Fruit fly (Drosophila melanogaster): ENCODE data around the gene ome.
A peak's percentile ranks its signal among the peaks of the same experiment; 100 is the strongest.

Gene ome

DNA sequence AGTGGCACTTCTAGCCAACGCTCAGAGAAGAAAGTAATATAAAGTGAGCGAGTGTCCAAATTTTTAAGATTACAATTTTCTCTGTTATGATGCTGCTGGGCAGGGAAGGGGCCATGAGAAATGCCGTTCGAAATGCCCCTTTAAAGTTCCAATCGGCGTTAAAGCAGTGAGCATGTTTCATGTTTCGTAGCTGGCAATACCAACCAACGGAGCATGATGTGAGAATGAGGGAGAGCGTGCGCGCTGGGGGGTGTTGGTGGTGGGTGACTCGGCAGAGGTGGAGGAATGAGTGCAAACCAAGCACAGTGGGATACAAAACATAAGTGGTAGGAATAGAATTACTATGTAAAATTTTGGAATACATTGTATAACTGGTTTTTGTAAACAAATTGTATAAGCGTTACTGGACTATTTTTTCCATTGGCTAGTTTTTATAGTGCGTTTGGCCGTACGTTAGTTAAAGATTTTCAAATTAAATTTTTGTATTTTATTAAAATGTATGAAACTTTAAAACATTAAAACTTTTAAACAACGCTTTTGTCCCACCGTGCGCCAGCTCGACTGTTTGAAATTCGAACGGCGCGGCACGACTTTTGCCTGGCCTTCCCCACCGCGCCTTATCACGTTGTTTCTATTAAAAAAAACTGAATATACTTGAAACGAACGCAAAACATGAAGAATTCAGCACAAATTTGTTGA is 86.6 kb downstream of the ome start (continued):
- TF ChIP-seq CG16863 (GFP tag; optimal IDR thresholded peaks at IDR 0.05) (peak; percentile 99), CG7963 (GFP tag; IDR thresholded peaks at IDR 0.05; ENCODE audit: partially characterized antibody) (0 out of 3 replicates have a peak, but pooled peaks have one; percentile 25), CG18764 (GFP tag; optimal IDR thresholded peaks at IDR 0.05) (peak; percentile 99), HmgZ (tag; optimal IDR thresholded peaks at IDR 0.05) (peak; percentile 100), CG17612 (GFP tag; IDR thresholded peaks at IDR 0.05) (peak; percentile 99), disco-r (GFP tag; optimal IDR thresholded peaks at IDR 0.05) (peak; percentile 99), Antp (GFP tag; optimal IDR thresholded peaks at IDR 0.05) (peak; percentile 98), CG11504 (tag; optimal IDR thresholded peaks at IDR 0.05) (peak; percentile 99), cwo (GFP tag; optimal IDR thresholded peaks at IDR 0.05) (peak; percentile 100), pb (GFP tag; optimal IDR thresholded peaks at IDR 0.05) (peak; percentile 98), cg (GFP tag; optimal IDR thresholded peaks at IDR 0.05) (peak; percentile 29), NK7.1 (GFP tag; optimal IDR thresholded peaks at IDR 0.05) (peak; percentile 99), onecut (GFP tag; IDR thresholded peaks at IDR 0.05) (peak; percentile 99), trh (GFP tag; optimal IDR thresholded peaks at IDR 0.05) (peak; percentile 99), CG18011 (GFP tag; optimal IDR thresholded peaks at IDR 0.05) (peak; percentile 94), Mes4 (GFP tag; optimal IDR thresholded peaks at IDR 0.05) (peak; percentile 97), lbe (GFP tag; optimal IDR thresholded peaks at IDR 0.05) (peak; percentile 98), CG11085 (GFP tag; IDR thresholded peaks at IDR 0.05) (peak; percentile 99), CG14965 (GFP tag; optimal IDR thresholded peaks at IDR 0.05; ENCODE audit: borderline replicate concordance) (peak; percentile 85), fru (optimal IDR thresholded peaks at IDR 0.05) (no peak), zen (tag; optimal IDR thresholded peaks at IDR 0.05) (peak; percentile 99), CG2129 (GFP tag; IDR thresholded peaks at IDR 0.05; ENCODE audit: partially characterized antibody) (no peak), Hmr (GFP tag; optimal IDR thresholded peaks at IDR 0.05) (peak; percentile 100), Trl (optimal IDR thresholded peaks at IDR 0.05) (peak; percentile 74 to 95), Trl (GFP tag; optimal IDR thresholded peaks at IDR 0.05) (peak; percentile 99), D (optimal IDR thresholded peaks at IDR 0.05) (no peak), D (GFP tag; optimal IDR thresholded peaks at IDR 0.05) (peak; percentile 100), CG6654 (GFP tag; optimal IDR thresholded peaks at IDR 0.05) (peak; percentile 96), CG11093 (GFP tag; IDR thresholded peaks at IDR 0.05) (peak; percentile 99), Oli (tag; optimal IDR thresholded peaks at IDR 0.05) (peak; percentile 100), lilli (GFP tag; optimal IDR thresholded peaks at IDR 0.05) (peak; percentile 100), CG1832 (GFP tag; optimal IDR thresholded peaks at IDR 0.05) (peak; percentile 11), CG15514 (GFP tag; optimal IDR thresholded peaks at IDR 0.05) (peak; percentile 96), mld (GFP tag; IDR thresholded peaks at IDR 0.05; ENCODE audit: partially characterized antibody) (peak; percentile 37; the same call in 1 of the 3 replicates), CG6683 (GFP tag; optimal IDR thresholded peaks at IDR 0.05) (peak; percentile 99), exex (tag; optimal IDR thresholded peaks at IDR 0.05) (peak; percentile 99), pan (optimal IDR thresholded peaks at IDR 0.05) (no peak), pan (GFP tag; optimal IDR thresholded peaks at IDR 0.05 in 1 of 2, IDR thresholded peaks at IDR 0.05 in 1 of 2) (peak in 1 of 2 experiments; percentile 99), tio (GFP tag; optimal IDR thresholded peaks at IDR 0.05) (peak; percentile 100), CG17328 (GFP tag; IDR thresholded peaks at IDR 0.05) (peak; percentile 99), wek (GFP tag; optimal IDR thresholded peaks at IDR 0.05) (peak; percentile 94), HLH54F (GFP tag; optimal IDR thresholded peaks at IDR 0.05) (peak; percentile 99), PHDP (tag; optimal IDR thresholded peaks at IDR 0.05) (peak; percentile 100), pzg (GFP tag; optimal IDR thresholded peaks at IDR 0.05) (peak; percentile 44), CG17385 (GFP tag; optimal IDR thresholded peaks at IDR 0.05) (peak; percentile 100), CG2120 (GFP tag; optimal IDR thresholded peaks at IDR 0.05) (peak; percentile 100), CG11560 (tag; IDR thresholded peaks at IDR 0.05) (peak; percentile 95), sug (tag; optimal IDR thresholded peaks at IDR 0.05) (peak; percentile 100), repo (GFP tag; optimal IDR thresholded peaks at IDR 0.05) (peak; percentile 98)

All from whole organism, embryonic.